Worm (Caenorhabditis elegans) whole organism, L3 larva: Measurements from ENCODE around the gene ins-4.

Source experiments
- R02D3.7 ChIP-seq: fragments of 150-350 bp; optimal IDR thresholded peaks from 2 replicates; lab custom pipeline; 2014; ENCODE audit warnings: missing biosample characterization, missing genetic modification characterization
- ZK546.5 ChIP-seq: sonication (generic microtip); optimal IDR thresholded peaks from 2 replicates; lab custom pipeline; 2017; ENCODE audit warnings: missing biosample characterization, missing genetic modification characterization
- ceh-16 ChIP-seq: sonication (generic microtip); optimal IDR thresholded peaks from 2 replicates; lab custom pipeline; 2017; ENCODE audit warnings: missing biosample characterization, missing genetic modification characterization
- ceh-28 ChIP-seq: fragments of 150-350 bp; optimal IDR thresholded peaks from 2 replicates; lab custom pipeline; 2014; ENCODE audit warnings: missing biosample characterization, missing genetic modification reagents, missing genetic modification characterization
- ceh-9 ChIP-seq: sonication (generic microtip); optimal IDR thresholded peaks from 2 replicates; lab custom pipeline; 2018; ENCODE audit warnings: missing biosample characterization, missing genetic modification characterization
- daf-12 ChIP-seq: fragments of 150-350 bp; optimal IDR thresholded peaks from 2 replicates; lab custom pipeline; 2014; ENCODE audit warnings: missing biosample characterization, missing genetic modification reagents, missing genetic modification characterization
- egl-27 ChIP-seq: sonication (generic microtip); optimal IDR thresholded peaks from 4 replicates; lab custom pipeline; 2017; ENCODE audit warnings: missing biosample characterization, missing genetic modification reagents, missing genetic modification characterization
- egl-5 ChIP-seq: fragments of 150-350 bp; optimal IDR thresholded peaks from 2 replicates; lab custom pipeline; 2017; ENCODE audit warnings: missing biosample characterization, missing genetic modification reagents, missing genetic modification characterization, inconsistent platforms
- elt-1 ChIP-seq: fragments of 150-350 bp; optimal IDR thresholded peaks from 2 replicates; lab custom pipeline; 2014; ENCODE audit warnings: missing biosample characterization, missing genetic modification characterization
- elt-2 ChIP-seq: sonication (generic microtip); optimal IDR thresholded peaks from 2 replicates; lab custom pipeline; 2016; ENCODE audit warnings: missing genetic modification reagents, mild to moderate bottlenecking, missing genetic modification characterization, missing compliant biosample characterization
- fkh-10 ChIP-seq: sonication (generic microtip); optimal IDR thresholded peaks from 2 replicates; lab custom pipeline; 2017; ENCODE audit warnings: missing biosample characterization, missing genetic modification reagents, missing genetic modification characterization
- fos-1 ChIP-seq: fragments of 150-350 bp; optimal IDR thresholded peaks from 2 replicates; lab custom pipeline; 2014; ENCODE audit warnings: missing biosample characterization, missing genetic modification characterization
- hmg-11 ChIP-seq: sonication (generic microtip); optimal IDR thresholded peaks from 2 replicates; lab custom pipeline; 2016; ENCODE audit warnings: missing genetic modification characterization, missing compliant biosample characterization
- jun-1 ChIP-seq: fragments of 150-350 bp; optimal IDR thresholded peaks from 2 replicates; lab custom pipeline; 2014; ENCODE audit warnings: missing biosample characterization, missing genetic modification reagents, missing genetic modification characterization
- lin-15B ChIP-seq: fragments of 150-350 bp; optimal IDR thresholded peaks from 2 replicates; lab custom pipeline; 2014; ENCODE audit warnings: missing biosample characterization, missing genetic modification characterization
- lin-39 ChIP-seq: fragments of 150-350 bp; optimal IDR thresholded peaks from 2 replicates; lab custom pipeline; 2018; ENCODE audit warnings: missing biosample characterization, missing genetic modification reagents, missing genetic modification characterization
- lsy-12 ChIP-seq: sonication (generic microtip); optimal IDR thresholded peaks from 2 replicates; lab custom pipeline; 2016; ENCODE audit warnings: mild to moderate bottlenecking, missing genetic modification characterization, missing compliant biosample characterization
- mdl-1 ChIP-seq: fragments of 150-350 bp; optimal IDR thresholded peaks from 2 replicates; lab custom pipeline; 2014; ENCODE audit warnings: missing biosample characterization, missing genetic modification characterization
- mml-1 ChIP-seq: fragments of 150-350 bp; sonication (generic microtip); optimal IDR thresholded peaks from 3 replicates; lab custom pipeline; 2014; ENCODE audit warnings: missing biosample characterization, missing genetic modification characterization
- nfya-1 ChIP-seq: sonication (generic microtip); optimal IDR thresholded peaks from 2 replicates; lab custom pipeline; 2017; ENCODE audit warnings: missing genetic modification characterization, mild to moderate bottlenecking, missing compliant biosample characterization, antibody characterized with exemption, moderate library complexity; ENCODE audit not compliant: insufficient read depth
- nhr-11 ChIP-seq: fragments of 150-350 bp; optimal IDR thresholded peaks from 2 replicates; lab custom pipeline; 2014; ENCODE audit warnings: missing biosample characterization, missing genetic modification characterization
- nhr-12 ChIP-seq: fragments of 150-350 bp; optimal IDR thresholded peaks from 2 replicates; lab custom pipeline; 2014; ENCODE audit warnings: missing biosample characterization, missing genetic modification characterization
- nhr-23 ChIP-seq: fragments of 150-350 bp; optimal IDR thresholded peaks from 2 replicates; lab custom pipeline; 2014; ENCODE audit warnings: missing biosample characterization, missing genetic modification reagents, missing genetic modification characterization
- nhr-237 ChIP-seq: fragments of 150-350 bp; optimal IDR thresholded peaks from 2 replicates; lab custom pipeline; 2014; ENCODE audit warnings: missing biosample characterization, missing genetic modification characterization
- nhr-43 ChIP-seq: sonication (generic microtip); optimal IDR thresholded peaks from 2 replicates; lab custom pipeline; 2016; ENCODE audit warnings: mild to moderate bottlenecking, missing genetic modification characterization, missing compliant biosample characterization; ENCODE audit not compliant: poor library complexity, severe bottlenecking
- nhr-67 ChIP-seq: fragments of 150-350 bp; optimal IDR thresholded peaks from 2 replicates; lab custom pipeline; 2014; ENCODE audit warnings: missing biosample characterization, missing genetic modification characterization
- nhr-76 ChIP-seq: fragments of 150-350 bp; sonication (generic microtip); optimal IDR thresholded peaks from 5 replicates; lab custom pipeline; 2014; ENCODE audit warnings: missing biosample characterization, missing genetic modification characterization
- nhr-77 ChIP-seq: fragments of 150-350 bp; optimal IDR thresholded peaks from 2 replicates; lab custom pipeline; 2014; ENCODE audit warnings: missing biosample characterization, missing genetic modification characterization
- pha-4 ChIP-seq: fragments of 150-350 bp; optimal IDR thresholded peaks from 2 replicates; lab custom pipeline; 2014; ENCODE audit warnings: missing biosample characterization, missing genetic modification reagents, missing genetic modification characterization
- sea-2 ChIP-seq: fragments of 150-350 bp; sonication (generic microtip); optimal IDR thresholded peaks from 4 replicates; lab custom pipeline; 2014; ENCODE audit warnings: missing biosample characterization, missing genetic modification reagents, missing genetic modification characterization
- skn-1 ChIP-seq: fragments of 150-350 bp; optimal IDR thresholded peaks from 2 replicates; lab custom pipeline; 2014; ENCODE audit warnings: missing biosample characterization, missing genetic modification characterization
- snpc-4 ChIP-seq: fragments of 150-350 bp; optimal IDR thresholded peaks from 2 replicates; lab custom pipeline; 2014; ENCODE audit warnings: missing biosample characterization, missing genetic modification characterization
- tbx-2 ChIP-seq: sonication (generic microtip); optimal IDR thresholded peaks from 2 replicates; lab custom pipeline; 2016; ENCODE audit warnings: mild to moderate bottlenecking, missing genetic modification characterization, missing compliant biosample characterization
- unc-39 ChIP-seq: sonication (generic microtip); optimal IDR thresholded peaks from 4 replicates; lab custom pipeline; 2017; ENCODE audit warnings: missing biosample characterization, missing genetic modification characterization
- unc-62 ChIP-seq: fragments of 150-350 bp; sonication (generic microtip); optimal IDR thresholded peaks from 4 replicates; lab custom pipeline; 2014; ENCODE audit warnings: missing biosample characterization, missing genetic modification reagents, missing genetic modification characterization
- zag-1 ChIP-seq: fragments of 150-350 bp; optimal IDR thresholded peaks from 2 replicates; lab custom pipeline; 2014; ENCODE audit warnings: missing biosample characterization, missing genetic modification characterization
- ztf-4 ChIP-seq: fragments of 150-350 bp; optimal IDR thresholded peaks from 2 replicates; lab custom pipeline; 2014; ENCODE audit warnings: missing biosample characterization, missing genetic modification characterization

The ins-4 gene

DNA sequence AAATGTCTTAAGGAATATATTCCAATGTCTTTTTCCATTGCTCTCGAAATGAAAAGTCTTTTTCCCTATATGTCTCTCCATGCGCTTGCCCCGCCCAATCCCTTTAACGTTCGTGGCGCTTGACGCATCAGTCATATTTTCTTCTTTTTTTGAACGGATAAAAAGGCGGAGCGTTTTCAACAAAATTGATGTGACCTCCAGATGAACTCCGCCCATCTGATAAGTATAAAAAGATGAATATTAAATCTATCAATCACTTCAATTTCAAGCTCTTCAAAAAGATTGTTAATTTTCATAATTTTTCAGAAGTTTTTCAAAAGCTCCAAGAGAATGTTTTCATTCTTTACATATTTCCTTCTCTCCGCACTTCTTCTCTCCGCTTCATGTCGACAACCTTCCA lies at the start of gene ins-4:
Gene ins-4, plus strand, starts transcription at position 301 of the 400 bp plus-strand sequence.
- TF ChIP-seq unc-62, result no peak
- no peak for TF ChIP-seq nhr-77 (tag; lab: Kevin White, UChicago)
- TF ChIP-seq zag-1 (tag; lab: Kevin White, UChicago), result no peak
- TF ChIP-seq skn-1 (tag; lab: Kevin White, UChicago), result no peak
- no peak for TF ChIP-seq R02D3.7 (tag; lab: Kevin White, UChicago)
- no peak for TF ChIP-seq lsy-12 (tag; lab: Kevin White, UChicago)
- TF ChIP-seq ZK546.5, result no peak
- TF ChIP-seq sea-2, result no peak
- TF ChIP-seq nhr-43 (tag; lab: Kevin White, UChicago), result no peak
- TF ChIP-seq ceh-9 (tag; lab: Kevin White, UChicago), result no peak
- TF ChIP-seq pha-4 (tag; lab: Kevin White, UChicago), result no peak
- TF ChIP-seq ceh-16 (tag; lab: Kevin White, UChicago), result no peak
- no peak for TF ChIP-seq lin-39 (tag; lab: Kevin White, UChicago)
- no peak for TF ChIP-seq nhr-12
- no peak for TF ChIP-seq mdl-1 (tag; lab: Kevin White, UChicago)
- TF ChIP-seq snpc-4 (tag; lab: Kevin White, UChicago), result no peak

DNA sequence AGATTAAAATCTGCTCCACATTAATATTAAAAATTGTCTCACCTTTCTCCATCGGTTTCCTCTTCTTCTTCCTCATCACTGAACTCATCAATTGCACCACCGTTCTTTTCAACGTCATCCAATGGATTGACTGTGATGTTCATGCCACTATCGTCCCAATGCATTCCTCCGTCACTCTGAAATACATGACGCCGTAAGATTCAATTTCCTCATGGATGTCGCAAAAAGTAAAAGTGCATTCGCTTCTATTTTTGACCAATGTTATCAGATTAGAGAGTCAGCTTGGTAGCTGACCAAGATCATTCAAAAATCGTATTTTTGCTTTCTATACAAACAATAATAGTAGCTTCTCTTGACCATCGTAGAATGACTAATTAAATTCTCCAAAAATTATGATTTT lies 49.7 kb upstream of the ins-4 start:
- no peak for TF ChIP-seq lin-15B (tag; lab: Kevin White, UChicago)
- no peak for TF ChIP-seq jun-1
- peak; percentile 59 for TF ChIP-seq fkh-10 (GFP tag; lab: Kevin White, UChicago)
- TF ChIP-seq nhr-237 (tag; lab: Kevin White, UChicago), result no peak

DNA sequence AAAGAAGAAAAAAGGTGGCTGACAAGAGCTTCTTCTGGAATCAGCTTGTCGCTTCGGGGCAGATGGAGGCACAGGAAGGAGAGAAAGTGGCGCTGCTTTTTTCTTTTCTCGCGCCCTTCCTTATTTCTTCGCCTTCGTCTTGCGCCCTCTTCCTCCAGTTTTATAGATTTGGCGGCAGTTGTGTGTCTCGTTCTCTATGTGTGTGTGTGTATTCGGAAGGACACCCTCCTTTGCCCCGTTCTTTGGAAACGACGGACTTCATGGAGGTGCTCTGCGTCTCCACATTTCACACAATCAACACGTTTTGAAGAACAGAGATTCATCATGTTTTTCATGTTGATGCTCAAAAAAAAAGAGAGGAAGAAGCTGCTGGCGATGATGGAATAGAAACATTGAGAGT lies 47.5 kb upstream of the ins-4 start:
- TF ChIP-seq sea-2 (no peak), fkh-10 (GFP tag; lab: Kevin White, UChicago) (peak; percentile 72), mdl-1 (tag; lab: Kevin White, UChicago) (no peak), nhr-11 (tag; lab: Kevin White, UChicago) (peak; percentile 25), lin-39 (tag; lab: Kevin White, UChicago) (peak; percentile 54), hmg-11 (tag; lab: Kevin White, UChicago) (peak; percentile 40), tbx-2 (tag; lab: Kevin White, UChicago) (no peak), nhr-23 (no peak), nfya-1 (tag; lab: Kevin White, UChicago) (peak; percentile 42), pha-4 (tag; lab: Kevin White, UChicago) (no peak), elt-1 (tag; lab: Kevin White, UChicago) (no peak), elt-2 (tag; lab: Kevin White, UChicago) (no peak), egl-5 (tag; lab: Kevin White, UChicago) (peak; percentile 35), unc-39 (no peak), mml-1 (tag; lab: Kevin White, UChicago) (no peak), daf-12 (no peak), nhr-12 (no peak), ceh-16 (tag; lab: Kevin White, UChicago) (no peak), egl-27 (tag; lab: Kevin White, UChicago) (no peak), fos-1 (tag; lab: Kevin White, UChicago) (no peak), ceh-9 (tag; lab: Kevin White, UChicago) (no peak), nhr-76 (tag; lab: Kevin White, UChicago) (no peak), nhr-67 (tag; lab: Kevin White, UChicago) (no peak), ceh-28 (tag; lab: Kevin White, UChicago) (no peak)

DNA sequence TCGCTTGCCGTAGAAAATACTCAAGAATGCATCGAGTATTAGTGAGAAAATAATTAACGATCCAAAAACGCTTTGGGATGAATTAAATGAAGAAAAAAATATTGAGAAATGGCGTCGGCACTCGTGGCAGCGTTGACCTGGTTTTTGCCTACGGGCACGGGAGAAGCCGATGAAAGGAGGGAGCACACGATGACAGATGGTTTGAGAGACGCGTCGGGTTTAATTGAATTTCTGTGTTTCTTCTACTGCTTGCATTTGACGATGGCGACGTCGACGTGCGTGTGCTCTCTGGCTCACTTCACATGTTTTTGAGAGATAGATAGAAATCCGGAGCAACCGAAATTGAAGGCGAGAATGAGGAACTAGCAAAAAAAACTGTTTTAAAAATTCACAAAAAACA lies 45.5 kb upstream of the ins-4 start:
- TF ChIP-seq ztf-4 (tag; lab: Kevin White, UChicago) (no peak), fkh-10 (GFP tag; lab: Kevin White, UChicago) (peak; percentile 5)
